Worm (Caenorhabditis elegans) whole organism, young adult: Measurements from ENCODE around the gene ZK795.3.

ENCODE experiments used
- B0035.1 ChIP-seq: sonication (generic microtip); optimal IDR thresholded peaks from 2 replicates; lab custom pipeline; 2016; ENCODE audit warnings: missing genetic modification characterization, mild to moderate bottlenecking, missing compliant biosample characterization, missing genotype, missing genetic modification reagents
- B0336.3 ChIP-seq: fragments of 200-800 bp; sonication (Bioruptor generic); IDR thresholded peaks from 2 replicates; pipeline ENCODE4 v1.3.6; 2022; ENCODE audit warnings: missing genetic modification characterization, missing compliant biosample characterization
- F33H1.4 ChIP-seq: fragments of 200-800 bp; sonication (Bioruptor generic); IDR thresholded peaks from 2 replicates; pipeline ENCODE4 v1.3.6; 2022; ENCODE audit warnings: missing genetic modification reagents, missing genetic modification characterization, missing compliant biosample characterization
- aptf-3 ChIP-seq: fragments of 200-800 bp; sonication (Bioruptor generic); IDR thresholded peaks from 2 replicates; pipeline ENCODE4 v1.3.6; 2022; ENCODE audit warnings: missing genetic modification characterization, missing compliant biosample characterization
- atf-7 ChIP-seq: sonication (generic microtip); optimal IDR thresholded peaks from 2 replicates; lab custom pipeline; 2017; ENCODE audit warnings: mild to moderate bottlenecking, missing genetic modification characterization, missing compliant biosample characterization
- attf-3 ChIP-seq: fragments of 200-800 bp; sonication (Bioruptor generic); conservative IDR thresholded peaks from 2 replicates; pipeline ENCODE4 v1.3.6; 2022; ENCODE audit warnings: missing genetic modification reagents, missing genetic modification characterization, missing compliant biosample characterization
- attf-5 ChIP-seq: fragments of 200-800 bp; sonication (Bioruptor generic); optimal IDR thresholded peaks from 2 replicates; lab custom pipeline; 2018; ENCODE audit warnings: mild to moderate bottlenecking, missing genetic modification characterization, missing compliant biosample characterization
- cebp-1 ChIP-seq, 2 experiments: fragments of 200-800 bp in 1 of 2; sonication (Bioruptor generic) in 1 of 2; sonication (generic microtip) in 1 of 2; IDR thresholded peaks in 1 of 2; optimal IDR thresholded peaks in 1 of 2; 2 replicates each; pipeline versions ENCODE4 v1.3.6 to Lab custom; 2017 to 2022; ENCODE audit warnings: missing compliant biosample characterization in 2 of 2, missing genetic modification characterization in 2 of 2, mild to moderate bottlenecking in 1 of 2, missing genetic modification reagents in 1 of 2, moderate library complexity in 1 of 2
- ceh-27 ChIP-seq: fragments of 200-800 bp; sonication (Bioruptor generic); optimal IDR thresholded peaks from 2 replicates; lab custom pipeline; 2018; ENCODE audit warnings: mild to moderate bottlenecking, missing genetic modification characterization, moderate library complexity, missing compliant biosample characterization
- dox-1 ChIP-seq: fragments of 200-800 bp; sonication (Bioruptor generic); IDR thresholded peaks from 2 replicates; pipeline ENCODE4 v1.3.6; 2022; ENCODE audit warnings: missing genetic modification reagents, missing genetic modification characterization, missing compliant biosample characterization
- dpff-1 ChIP-seq: sonication (generic microtip); optimal IDR thresholded peaks from 2 replicates; lab custom pipeline; 2017; ENCODE audit warnings: mild to moderate bottlenecking, missing genetic modification characterization, missing compliant biosample characterization
- egl-44 ChIP-seq: fragments of 200-800 bp; sonication (Bioruptor generic); IDR thresholded peaks from 2 replicates; pipeline ENCODE4 v1.3.6; 2022; ENCODE audit warnings: missing genetic modification reagents, missing genetic modification characterization, missing compliant biosample characterization
- egrh-3 ChIP-seq: fragments of 200-800 bp; sonication (Bioruptor generic); IDR thresholded peaks from 2 replicates; pipeline ENCODE4 v1.3.6; 2022; ENCODE audit warnings: missing genetic modification reagents, missing genetic modification characterization, missing compliant biosample characterization
- ets-4 ChIP-seq: fragments of 200-800 bp; sonication (Bioruptor generic); optimal IDR thresholded peaks from 2 replicates; lab custom pipeline; 2018; ENCODE audit warnings: mild to moderate bottlenecking, missing genetic modification characterization, missing compliant biosample characterization
- fkh-3 ChIP-seq: sonication (generic microtip); optimal IDR thresholded peaks from 2 replicates; lab custom pipeline; 2016; ENCODE audit warnings: mild to moderate bottlenecking, missing genetic modification characterization, missing compliant biosample characterization
- gei-17 ChIP-seq: fragments of 200-800 bp; sonication (Bioruptor generic); optimal IDR thresholded peaks from 2 replicates; lab custom pipeline; 2018; ENCODE audit warnings: mild to moderate bottlenecking, missing genetic modification characterization, missing compliant biosample characterization
- hmg-20 ChIP-seq: fragments of 200-800 bp; sonication (Bioruptor generic); IDR thresholded peaks from 2 replicates; pipeline ENCODE4 v1.3.6; 2022; ENCODE audit warnings: missing genetic modification reagents, missing genetic modification characterization, missing compliant biosample characterization
- let-526 ChIP-seq: fragments of 200-800 bp; sonication (Bioruptor generic); IDR thresholded peaks from 2 replicates; pipeline ENCODE4 v1.3.6; 2022; ENCODE audit warnings: missing genetic modification reagents, missing genetic modification characterization, missing compliant biosample characterization
- let-607 ChIP-seq, 2 experiments: fragments of 200-800 bp in 1 of 2; sonication (Bioruptor generic) in 1 of 2; sonication (generic microtip) in 1 of 2; optimal IDR thresholded peaks; 2 replicates each; lab custom pipeline; 2016 to 2018; ENCODE audit warnings: mild to moderate bottlenecking in 2 of 2, missing compliant biosample characterization in 2 of 2, missing genetic modification characterization in 2 of 2, moderate library complexity in 2 of 2, missing genotype in 1 of 2
- lin-40 ChIP-seq: sonication (generic microtip); optimal IDR thresholded peaks from 2 replicates; lab custom pipeline; 2016; ENCODE audit warnings: missing genetic modification characterization, mild to moderate bottlenecking, missing compliant biosample characterization, missing genotype, missing genetic modification reagents
- lsl-1 ChIP-seq: fragments of 200-800 bp; sonication (Bioruptor generic); optimal IDR thresholded peaks from 2 replicates; lab custom pipeline; 2018; ENCODE audit warnings: mild to moderate bottlenecking, missing genetic modification characterization, moderate library complexity, missing compliant biosample characterization
- madf-10 ChIP-seq: sonication (generic microtip); optimal IDR thresholded peaks from 2 replicates; lab custom pipeline; 2016; ENCODE audit warnings: mild to moderate bottlenecking, missing genetic modification characterization, missing compliant biosample characterization
- mcd-1 ChIP-seq: fragments of 200-800 bp; sonication (Bioruptor generic); IDR thresholded peaks from 2 replicates; pipeline ENCODE4 v1.3.6; 2022; ENCODE audit warnings: missing genetic modification reagents, missing genetic modification characterization, missing compliant biosample characterization
- mes-4 ChIP-seq: sonication (generic microtip); optimal IDR thresholded peaks from 2 replicates; lab custom pipeline; 2016; ENCODE audit warnings: missing genotype, missing genetic modification characterization, missing compliant biosample characterization
- mxl-1 ChIP-seq: sonication (generic microtip); optimal IDR thresholded peaks from 2 replicates; lab custom pipeline; 2016; ENCODE audit warnings: missing genetic modification characterization, missing compliant biosample characterization
- nhr-80 ChIP-seq: sonication (generic microtip); optimal IDR thresholded peaks from 2 replicates; lab custom pipeline; 2016; ENCODE audit warnings: missing genetic modification characterization, missing compliant biosample characterization
- nhr-90 ChIP-seq: sonication (generic microtip); optimal IDR thresholded peaks from 2 replicates; lab custom pipeline; 2016; ENCODE audit warnings: missing genotype, mild to moderate bottlenecking, missing genetic modification characterization, missing compliant biosample characterization
- pha-4 ChIP-seq: fragments of 150-350 bp; sonication (generic microtip); optimal IDR thresholded peaks from 2 replicates; lab custom pipeline; 2014; ENCODE audit warnings: missing biosample characterization, missing genetic modification reagents, missing genetic modification characterization
- snpc-3.4 ChIP-seq: sonication (generic microtip); optimal IDR thresholded peaks from 2 replicates; lab custom pipeline; 2017; ENCODE audit warnings: missing genetic modification characterization, mild to moderate bottlenecking, missing compliant biosample characterization, antibody characterized with exemption, moderate library complexity, missing genotype, missing genetic modification reagents
- somi-1 ChIP-seq: fragments of 200-800 bp; sonication (Bioruptor generic); optimal IDR thresholded peaks from 2 replicates; lab custom pipeline; 2018; ENCODE audit warnings: mild to moderate bottlenecking, missing genetic modification characterization, missing compliant biosample characterization
- tbp1 ChIP-seq: fragments of 200-800 bp; sonication (Bioruptor generic); optimal IDR thresholded peaks from 2 replicates; lab custom pipeline; 2018; ENCODE audit warnings: mild to moderate bottlenecking, missing genetic modification characterization, missing compliant biosample characterization
- tlf-1 ChIP-seq: fragments of 200-800 bp; sonication (Bioruptor generic); optimal IDR thresholded peaks from 2 replicates; lab custom pipeline; 2018; ENCODE audit warnings: mild to moderate bottlenecking, missing genetic modification characterization, missing compliant biosample characterization
- ztf-22 ChIP-seq: fragments of 200-800 bp; sonication (Bioruptor generic); optimal IDR thresholded peaks from 2 replicates; lab custom pipeline; 2018; ENCODE audit warnings: mild to moderate bottlenecking, missing genetic modification characterization, moderate library complexity, missing compliant biosample characterization
- ztf-28 ChIP-seq: fragments of 200-800 bp; sonication (Bioruptor generic); IDR thresholded peaks from 2 replicates; pipeline ENCODE4 v1.3.6; 2022; ENCODE audit warnings: missing genetic modification reagents, missing genetic modification characterization, missing compliant biosample characterization

The ZK795.3 gene

DNA sequence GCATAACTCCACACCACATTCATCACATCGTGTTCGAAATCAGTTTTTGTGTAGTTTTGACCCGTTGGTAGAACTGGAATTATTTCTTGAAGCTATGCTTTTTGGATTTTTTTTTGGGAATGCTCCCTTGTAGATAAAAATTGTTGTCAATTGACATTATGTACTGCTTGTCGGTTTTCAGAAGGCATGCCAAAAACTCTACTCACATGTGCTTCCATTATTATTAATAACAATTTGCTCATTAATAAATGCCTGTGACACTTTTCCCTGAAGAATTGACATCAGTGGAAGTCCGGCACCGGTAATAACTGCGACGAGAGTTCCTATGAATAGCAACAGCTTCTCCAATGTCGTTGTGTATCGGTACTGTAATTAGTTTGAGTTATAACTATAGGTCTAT is 37.8 kb downstream of the ZK795.3 start:
- TF ChIP-seq gei-17 (GFP tag; lab: Kevin White, UChicago), result no peak

DNA sequence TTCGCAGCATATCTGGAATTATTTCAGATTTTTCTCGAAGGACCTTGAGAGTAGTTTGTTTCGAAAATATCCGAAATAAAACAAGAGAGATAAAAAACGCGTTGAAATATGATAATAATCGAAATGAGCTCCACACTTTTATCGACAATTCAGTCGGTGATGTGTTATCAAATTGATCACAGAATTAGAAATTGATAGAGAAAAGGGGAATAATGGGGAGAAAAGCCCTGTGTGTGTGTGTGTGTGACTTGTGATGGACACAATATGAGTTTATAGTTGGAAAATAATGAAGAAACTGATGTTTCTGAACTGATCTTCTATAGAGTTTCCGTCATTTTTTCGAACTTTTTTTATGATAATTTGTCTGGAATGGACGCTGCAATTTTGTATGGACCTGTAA is 40.0 kb downstream of the ZK795.3 start, which contains the start of gene pgp-1:
Gene pgp-1, minus strand, starts transcription at position 12 of the 400 bp plus-strand sequence.
- no peak for TF ChIP-seq mcd-1
- no peak for TF ChIP-seq cebp-1 (GFP tag; IDR thresholded peaks at IDR 0.05; lab: Robert Waterston, UW)
- peak; percentile 16 for TF ChIP-seq cebp-1 (tag; optimal IDR thresholded peaks at IDR 0.05; lab: Kevin White, UChicago)
- 0 out of 2 replicates have a peak, but pooled peaks have one; percentile 28 for TF ChIP-seq dox-1 (GFP tag; lab: Robert Waterston, UW)
- peak; percentile 88 for TF ChIP-seq nhr-80 (tag; lab: Kevin White, UChicago)

DNA sequence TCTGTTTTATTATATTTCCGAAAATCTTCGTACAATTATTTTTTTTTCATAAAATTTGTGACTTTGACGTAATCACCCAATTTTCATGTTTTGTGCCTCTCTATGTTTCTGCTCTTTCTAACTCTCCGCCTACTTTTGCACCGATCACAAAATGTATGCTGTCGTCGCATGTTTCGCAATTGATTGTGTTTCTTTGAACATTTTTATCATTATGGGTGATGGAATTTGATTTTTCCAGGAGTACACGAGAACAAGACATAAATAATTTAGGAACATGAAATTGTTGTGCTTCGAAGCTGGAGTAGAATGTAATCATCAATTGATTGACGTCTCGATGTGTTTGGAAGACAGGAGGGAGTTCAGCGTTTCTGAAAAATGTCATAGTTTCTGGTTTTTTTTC is 41.8 kb downstream of the ZK795.3 start:
- no peak for TF ChIP-seq somi-1
- TF ChIP-seq let-526, result no peak
- peak; percentile 47 for TF ChIP-seq ets-4 (GFP tag; lab: Kevin White, UChicago)
- TF ChIP-seq tlf-1 (GFP tag; lab: Kevin White, UChicago), result peak; percentile 19
- TF ChIP-seq pha-4 (tag; lab: Kevin White, UChicago), result peak; percentile 24
- no peak for TF ChIP-seq aptf-3 (GFP tag; lab: Robert Waterston, UW)
- TF ChIP-seq mxl-1 (tag; lab: Kevin White, UChicago), result no peak
- peak; percentile 30 for TF ChIP-seq nhr-90 (tag; lab: Kevin White, UChicago)
- TF ChIP-seq egl-44 (GFP tag; lab: Robert Waterston, UW), result peak; percentile 88
- peak; percentile 72 for TF ChIP-seq dox-1 (GFP tag; lab: Robert Waterston, UW)
- TF ChIP-seq fkh-3 (tag; lab: Kevin White, UChicago), result no peak
- peak; percentile 45 for TF ChIP-seq lin-40 (tag; lab: Kevin White, UChicago)
- TF ChIP-seq lsl-1 (GFP tag; lab: Kevin White, UChicago), result no peak
- no peak for TF ChIP-seq ceh-27 (GFP tag; lab: Kevin White, UChicago)
- TF ChIP-seq atf-7 (tag; lab: Kevin White, UChicago), result peak; percentile 90
- peak; percentile 89 for TF ChIP-seq cebp-1 (GFP tag; IDR thresholded peaks at IDR 0.05; lab: Robert Waterston, UW)
- peak; percentile 92 for TF ChIP-seq cebp-1 (tag; optimal IDR thresholded peaks at IDR 0.05; lab: Kevin White, UChicago)
- TF ChIP-seq mes-4 (tag; lab: Kevin White, UChicago), result no peak
- no peak for TF ChIP-seq snpc-3.4 (tag; lab: Kevin White, UChicago)
- peak; percentile 81 for TF ChIP-seq ztf-22 (GFP tag; lab: Kevin White, UChicago)
- TF ChIP-seq ztf-28 (GFP tag; lab: Robert Waterston, UW), result no peak
- peak; percentile 50 for TF ChIP-seq tbp1 (GFP tag; lab: Kevin White, UChicago)
- TF ChIP-seq B0336.3 (GFP tag; lab: Robert Waterston, UW), result peak; percentile 63
- TF ChIP-seq nhr-80 (tag; lab: Kevin White, UChicago), result peak; percentile 100
- TF ChIP-seq let-607 (tag; optimal IDR thresholded peaks at IDR 0.05; lab: Kevin White, UChicago), result peak; percentile 23 to 78
- TF ChIP-seq dpff-1, result no peak
- no peak for TF ChIP-seq B0035.1
- TF ChIP-seq hmg-20 (GFP tag; lab: Robert Waterston, UW), result no peak
- TF ChIP-seq egrh-3, result no peak
- no peak for TF ChIP-seq F33H1.4 (GFP tag; lab: Robert Waterston, UW)
- peak; percentile 46 for TF ChIP-seq madf-10
- TF ChIP-seq attf-3 (GFP tag; lab: Robert Waterston, UW), result no peak
- peak; percentile 33 for TF ChIP-seq attf-5 (GFP tag; lab: Kevin White, UChicago)
